Fruit fly (Drosophila melanogaster): ENCODE results near the gene CG32037.

CG32037 gene

dm6 chr3L:9441907-9442479 lies 50.0 kb downstream of the CG32037 start, which contains the start of the genes Bet3 and Nf-YA (continued):
- no peak for TF ChIP-seq CG17568 (GFP tag; optimal IDR thresholded peaks at IDR 0.05)
- TF ChIP-seq CG30020 (tag; optimal IDR thresholded peaks at IDR 0.05), result peak; percentile 68
- peak; percentile 42 for TF ChIP-seq CG12155 (GFP tag; optimal IDR thresholded peaks at IDR 0.05)
- TF ChIP-seq CG8924 (tag; optimal IDR thresholded peaks at IDR 0.05), result peak; percentile 5
- no peak; the same call in 2 of the 3 replicates for TF ChIP-seq CG7357 (GFP tag; IDR thresholded peaks at IDR 0.05)
- peak; percentile 83 for TF ChIP-seq Opbp (GFP tag; IDR thresholded peaks at IDR 0.05; ENCODE audit: partially characterized antibody)
- peak; percentile 47 for TF ChIP-seq CG10979 (tag; optimal IDR thresholded peaks at IDR 0.05)
- TF ChIP-seq CG31365 (tag; optimal IDR thresholded peaks at IDR 0.05), result no peak
- peak; percentile 73 for TF ChIP-seq CG2129 (GFP tag; IDR thresholded peaks at IDR 0.05; ENCODE audit: partially characterized antibody)
- TF ChIP-seq CG7963 (GFP tag; IDR thresholded peaks at IDR 0.05; ENCODE audit: partially characterized antibody), result peak; percentile 72; the same call in 2 of the 3 replicates
- TF ChIP-seq luna (GFP tag; optimal IDR thresholded peaks at IDR 0.05), result peak; percentile 77
- TF ChIP-seq gsb-n (tag; optimal IDR thresholded peaks at IDR 0.05), result peak; percentile 26
- TF ChIP-seq Xrp1 (GFP tag; IDR thresholded peaks at IDR 0.05), result peak; percentile 37; the same call in 1 of the 2 replicates
- TF ChIP-seq ind (GFP tag; optimal IDR thresholded peaks at IDR 0.05), result peak; percentile 61
- TF ChIP-seq CG32532 (GFP tag; IDR thresholded peaks at IDR 0.05), result peak; percentile 72
- no peak for TF ChIP-seq D (optimal IDR thresholded peaks at IDR 0.05)
- TF ChIP-seq D (GFP tag; optimal IDR thresholded peaks at IDR 0.05), result no peak
- peak; percentile 37 for TF ChIP-seq pita (GFP tag; optimal IDR thresholded peaks at IDR 0.05)
- peak; percentile 84 for TF ChIP-seq CG14860 (GFP tag; IDR thresholded peaks at IDR 0.05; ENCODE audit: partially characterized antibody)
- TF ChIP-seq yki (optimal IDR thresholded peaks at IDR 0.05), result no peak
- peak; percentile 92 for TF ChIP-seq MESR4 (GFP tag; optimal IDR thresholded peaks at IDR 0.05)
- peak; percentile 21 for TF ChIP-seq CG8388 (GFP tag; optimal IDR thresholded peaks at IDR 0.05)
- peak; percentile 92 for TF ChIP-seq sens (GFP tag)
- no peak for TF ChIP-seq CG15073 (GFP tag; optimal IDR thresholded peaks at IDR 0.05)
- no peak for TF ChIP-seq pan (optimal IDR thresholded peaks at IDR 0.05)
- TF ChIP-seq pan (GFP tag; optimal IDR thresholded peaks at IDR 0.05 in 1 of 2, IDR thresholded peaks at IDR 0.05 in 1 of 2), result no peak
- TF ChIP-seq sisA (GFP tag; IDR thresholded peaks at IDR 0.05), result peak; percentile 71
- TF ChIP-seq Jarid2 (GFP tag; optimal IDR thresholded peaks at IDR 0.05), result peak; percentile 20
- peak; percentile 55 for TF ChIP-seq CG9609 (GFP tag; optimal IDR thresholded peaks at IDR 0.05)
- TF ChIP-seq chinmo (GFP tag; IDR thresholded peaks at IDR 0.05; ENCODE audit: partially characterized antibody), result 0 out of 4 replicates have a peak, but pooled peaks have one; percentile 46
- TF ChIP-seq hb (GFP tag; IDR thresholded peaks at IDR 0.05; ENCODE audit: partially characterized antibody), result peak; percentile 84
- no peak for TF ChIP-seq z (GFP tag; IDR thresholded peaks at IDR 0.05)
- TF ChIP-seq CG17912 (GFP tag; optimal IDR thresholded peaks at IDR 0.05), result peak; percentile 62
- TF ChIP-seq fd102C (GFP tag; optimal IDR thresholded peaks at IDR 0.05), result peak; percentile 11
- peak; percentile 90 for TF ChIP-seq knrl (GFP tag; IDR thresholded peaks at IDR 0.05; ENCODE audit: partially characterized antibody)
- peak; percentile 65 to 68 for TF ChIP-seq dpn (GFP tag; optimal IDR thresholded peaks at IDR 0.05)
- TF ChIP-seq CG8944 (GFP tag; optimal IDR thresholded peaks at IDR 0.05), result peak; percentile 69
- TF ChIP-seq H2.0 (GFP tag; IDR thresholded peaks at IDR 0.05), result peak; percentile 31; the same call in 1 of the 2 replicates
- peak; percentile 88 for TF ChIP-seq slbo (GFP tag; IDR thresholded peaks at IDR 0.05)
- TF ChIP-seq Hsf (GFP tag; optimal IDR thresholded peaks at IDR 0.05), result peak; percentile 60
- TF ChIP-seq CG11456 (GFP tag; IDR thresholded peaks at IDR 0.05), result peak; percentile 79
- peak; percentile 27 for TF ChIP-seq CG1792 (GFP tag; optimal IDR thresholded peaks at IDR 0.05)
- TF ChIP-seq gcm (GFP tag; optimal IDR thresholded peaks at IDR 0.05), result no peak
- TF ChIP-seq CG17829 (tag; optimal IDR thresholded peaks at IDR 0.05), result peak; percentile 52
- peak; percentile 79 for TF ChIP-seq inv (GFP tag; IDR thresholded peaks at IDR 0.05; ENCODE audit: partially characterized antibody)
- TF ChIP-seq Gug (GFP tag; IDR thresholded peaks at IDR 0.05), result peak; percentile 81
- TF ChIP-seq run (tag; optimal IDR thresholded peaks at IDR 0.05), result no peak
- no peak; the same call in 2 of the 3 replicates for TF ChIP-seq CG14050 (GFP tag; IDR thresholded peaks at IDR 0.05)
- no peak for TF ChIP-seq CG5953 (GFP tag; IDR thresholded peaks at IDR 0.05)
- peak; percentile 17 for TF ChIP-seq CG3163 (GFP tag; optimal IDR thresholded peaks at IDR 0.05)

Measured in whole organism, embryonic.